Fruit fly (Drosophila melanogaster) Kc167 (cell line): ENCODE data around the gene CG33339.

Experiments
- Sin3A ChIP-seq: fragments of >200 bp; optimal IDR thresholded peaks from 2 replicates; lab custom pipeline; 2018; ENCODE audit warnings: missing external identifiers
- insv ChIP-seq: fragments of >200 bp; optimal IDR thresholded peaks from 3 replicates; lab custom pipeline; 2018; ENCODE audit warnings: missing external identifiers
- ttk ChIP-seq: sonication (Bioruptor generic); optimal IDR thresholded peaks from 2 replicates; lab custom pipeline; 2017; ENCODE audit warnings: missing external identifiers

dm6 chr3R:24369268-24369667 is 7.6 kb downstream of the CG33339 start, which contains the start of gene CG13614:
- TF ChIP-seq insv (lab: Kevin White, UChicago) (no peak), Sin3A (no peak), ttk (lab: Kevin White, UChicago) (no peak)
